Fruit fly (Drosophila melanogaster) whole organism, embryonic: ENCODE results near the gene CG31872.
A peak's percentile ranks its signal among the peaks of the same experiment; 100 is the strongest.

Source experiments
- Blimp-1 ChIP-seq: fragments of 200-800 bp; sonication (Bioruptor generic); optimal IDR thresholded peaks from 3 replicates; lab custom pipeline; 2018; ENCODE audit warnings: missing biosample characterization, missing genetic modification characterization, mild to moderate bottlenecking, moderate library complexity, missing genetic modification reagents
- Bteb2 ChIP-seq: fragments of 200-800 bp; sonication (Bioruptor generic); optimal IDR thresholded peaks from 2 replicates; lab custom pipeline; 2016; ENCODE audit warnings: missing biosample characterization, missing genetic modification characterization
- CG10366 ChIP-seq: fragments of 200-800 bp; sonication (Bioruptor generic); IDR thresholded peaks from 2 replicates; pipeline ENCODE4 v1.3.6; 2022; ENCODE audit warnings: missing biosample characterization, missing genetic modification characterization
- CG10462 ChIP-seq: fragments of 200-800 bp; sonication (Bioruptor generic); optimal IDR thresholded peaks from 2 replicates; lab custom pipeline; 2016; ENCODE audit warnings: missing biosample characterization, missing genetic modification characterization
- CG13287 ChIP-seq: fragments of 200-800 bp; sonication (Bioruptor generic); IDR thresholded peaks from 2 replicates; pipeline ENCODE4 v1.3.6; 2022; ENCODE audit warnings: missing biosample characterization, missing genetic modification characterization; ENCODE audit not compliant: partially characterized antibody
- CG13894 ChIP-seq: fragments of 200-800 bp; sonication (Bioruptor generic); optimal IDR thresholded peaks from 3 replicates; lab custom pipeline; 2018; ENCODE audit warnings: missing biosample characterization, mild to moderate bottlenecking, missing genetic modification characterization, moderate library complexity
- CG17829 ChIP-seq: fragments of 200-800 bp; optimal IDR thresholded peaks from 2 replicates; lab custom pipeline; 2019; ENCODE audit warnings: missing biosample characterization, mild to moderate bottlenecking, missing genetic modification characterization, moderate library complexity
- CG18011 ChIP-seq: fragments of 200-800 bp; sonication (Bioruptor generic); optimal IDR thresholded peaks from 2 replicates; lab custom pipeline; 2017; ENCODE audit warnings: missing biosample characterization, missing genetic modification characterization, mild to moderate bottlenecking, moderate library complexity, missing genotype
- CG2116 ChIP-seq: fragments of 200-800 bp; sonication (Bioruptor generic); optimal IDR thresholded peaks from 3 replicates; lab custom pipeline; 2018; ENCODE audit warnings: missing biosample characterization, mild to moderate bottlenecking, missing genetic modification characterization
- CG2875 ChIP-seq: fragments of 200-800 bp; sonication (Bioruptor generic); optimal IDR thresholded peaks from 2 replicates; lab custom pipeline; 2017; ENCODE audit warnings: missing biosample characterization, mild to moderate bottlenecking, missing genetic modification characterization, missing genetic modification reagents
- CG31388 ChIP-seq: fragments of 200-800 bp; sonication (Bioruptor generic); optimal IDR thresholded peaks from 2 replicates; lab custom pipeline; 2016; ENCODE audit warnings: missing biosample characterization, missing genetic modification characterization
- CG34376 ChIP-seq: fragments of 200-800 bp; sonication (Bioruptor generic); optimal IDR thresholded peaks from 2 replicates; lab custom pipeline; 2018; ENCODE audit warnings: missing biosample characterization, mild to moderate bottlenecking, missing genetic modification characterization
- CG5245 ChIP-seq: fragments of 200-800 bp; sonication (Bioruptor generic); optimal IDR thresholded peaks from 3 replicates; lab custom pipeline; 2016; ENCODE audit warnings: missing biosample characterization, missing genetic modification characterization
- CG6689 ChIP-seq: fragments of 200-800 bp; sonication (Bioruptor generic); IDR thresholded peaks from 2 replicates; pipeline ENCODE4 v1.3.6; 2022; ENCODE audit warnings: missing biosample characterization, missing genetic modification characterization
- CG6765 ChIP-seq: fragments of 200-800 bp; sonication (Bioruptor generic); optimal IDR thresholded peaks from 3 replicates; lab custom pipeline; 2017; ENCODE audit warnings: missing biosample characterization, mild to moderate bottlenecking, missing genetic modification characterization
- CG7987 ChIP-seq: fragments of 200-800 bp; sonication (Bioruptor generic); optimal IDR thresholded peaks from 2 replicates; lab custom pipeline; 2018; ENCODE audit warnings: missing biosample characterization, mild to moderate bottlenecking, missing genetic modification characterization, moderate library complexity
- Dp ChIP-seq: fragments of 200-800 bp; sonication (Bioruptor generic); optimal IDR thresholded peaks from 2 replicates; lab custom pipeline; 2018; ENCODE audit warnings: missing biosample characterization, mild to moderate bottlenecking, missing genetic modification characterization, moderate library complexity
- E2f1 ChIP-seq: fragments of 200-800 bp; sonication (Bioruptor generic); IDR thresholded peaks from 2 replicates; pipeline ENCODE4 v1.3.6; 2022; ENCODE audit warnings: missing biosample characterization, missing genetic modification characterization
- E2f2 ChIP-seq: fragments of 200-800 bp; sonication (Bioruptor generic); IDR thresholded peaks from 2 replicates; pipeline ENCODE4 v1.3.6; 2022; ENCODE audit warnings: missing biosample characterization, missing genetic modification characterization
- GATAe ChIP-seq: fragments of 200-800 bp; sonication (Bioruptor generic); conservative IDR thresholded peaks from 2 replicates; pipeline ENCODE4 v1.3.6; 2022; ENCODE audit warnings: missing biosample characterization, missing genetic modification characterization
- Hmx ChIP-seq: fragments of 200-800 bp; sonication (Bioruptor generic); optimal IDR thresholded peaks from 2 replicates; lab custom pipeline; 2016; ENCODE audit warnings: missing biosample characterization, missing genetic modification characterization
- Hr51 ChIP-seq, 2 experiments: fragments of 200-800 bp; sonication (Bioruptor generic); optimal IDR thresholded peaks; 2 replicates in 1 of 2; 3 replicates in 1 of 2; lab custom pipeline; 2016 to 2018; ENCODE audit warnings: missing biosample characterization in 2 of 2, missing genetic modification characterization in 2 of 2, mild to moderate bottlenecking in 1 of 2, moderate library complexity in 1 of 2
- Lpt ChIP-seq: fragments of >200 bp; optimal IDR thresholded peaks from 2 replicates; lab custom pipeline; 2018; ENCODE audit warnings: missing biosample characterization, missing genetic modification characterization
- Mes4 ChIP-seq: fragments of 200-800 bp; sonication (Bioruptor generic); optimal IDR thresholded peaks from 2 replicates; lab custom pipeline; 2016; ENCODE audit warnings: missing biosample characterization, missing genetic modification characterization
- Neu2 ChIP-seq: fragments of 200-800 bp; sonication (Bioruptor generic); optimal IDR thresholded peaks from 3 replicates; lab custom pipeline; 2016; ENCODE audit warnings: missing biosample characterization, missing genetic modification characterization, borderline replicate concordance
- Oli ChIP-seq: fragments of 200-800 bp; sonication (Bioruptor generic); optimal IDR thresholded peaks from 2 replicates; lab custom pipeline; 2018; ENCODE audit warnings: missing biosample characterization, mild to moderate bottlenecking, missing genetic modification characterization, moderate library complexity
- Ravus ChIP-seq: fragments of 200-800 bp; sonication (Bioruptor generic); IDR thresholded peaks from 2 replicates; pipeline ENCODE4 v1.3.6; 2022; ENCODE audit warnings: missing biosample characterization, missing genetic modification characterization
- Six4 ChIP-seq: fragments of 200-800 bp; sonication (Bioruptor generic); optimal IDR thresholded peaks from 2 replicates; lab custom pipeline; 2016; ENCODE audit warnings: missing biosample characterization, missing genetic modification characterization
- chm ChIP-seq: fragments of 200-800 bp; sonication (Bioruptor generic); IDR thresholded peaks from 2 replicates; pipeline ENCODE4 v1.3.6; 2022; ENCODE audit warnings: missing biosample characterization, missing genetic modification characterization
- corto ChIP-seq: fragments of 200-800 bp; sonication (Bioruptor generic); optimal IDR thresholded peaks from 2 replicates; lab custom pipeline; 2016; ENCODE audit warnings: missing biosample characterization, mild to moderate bottlenecking, missing genetic modification characterization, moderate library complexity
- emc ChIP-seq: fragments of 200-800 bp; sonication (Bioruptor generic); optimal IDR thresholded peaks from 2 replicates; lab custom pipeline; 2016; ENCODE audit warnings: missing biosample characterization, missing genetic modification characterization
- esg ChIP-seq: fragments of 200-800 bp; sonication (Bioruptor generic); conservative IDR thresholded peaks from 2 replicates; pipeline ENCODE4 v1.3.6; 2022; ENCODE audit warnings: missing biosample characterization, missing genetic modification characterization
- fd3F ChIP-seq: fragments of 200-800 bp; sonication (Bioruptor generic); optimal IDR thresholded peaks from 2 replicates; lab custom pipeline; 2018; ENCODE audit warnings: missing biosample characterization, mild to moderate bottlenecking, missing genetic modification characterization, moderate library complexity
- gsb-n ChIP-seq: fragments of 200-800 bp; sonication (Bioruptor generic); optimal IDR thresholded peaks from 3 replicates; lab custom pipeline; 2018; ENCODE audit warnings: missing biosample characterization, mild to moderate bottlenecking, missing genetic modification characterization
- jigr1 ChIP-seq: fragments of 200-800 bp; sonication (Bioruptor generic); IDR thresholded peaks from 3 replicates; pipeline ENCODE4 v1.3.6; 2022; ENCODE audit warnings: missing biosample characterization, missing genetic modification characterization
- lbe ChIP-seq: fragments of 200-800 bp; sonication (Bioruptor generic); optimal IDR thresholded peaks from 2 replicates; lab custom pipeline; 2016; ENCODE audit warnings: missing biosample characterization, mild to moderate bottlenecking, missing genetic modification characterization
- luna ChIP-seq: fragments of 200-800 bp; sonication (Bioruptor generic); optimal IDR thresholded peaks from 2 replicates; lab custom pipeline; 2016; ENCODE audit warnings: missing biosample characterization, missing genetic modification characterization
- nom ChIP-seq: fragments of 200-800 bp; sonication (Bioruptor generic); optimal IDR thresholded peaks from 2 replicates; lab custom pipeline; 2017; ENCODE audit warnings: missing biosample characterization, missing genetic modification characterization, mild to moderate bottlenecking, moderate library complexity, missing genetic modification reagents
- p53 ChIP-seq: fragments of 200-800 bp; sonication (Bioruptor generic); optimal IDR thresholded peaks from 2 replicates; lab custom pipeline; 2016; ENCODE audit warnings: missing biosample characterization, missing genetic modification characterization
- pfk ChIP-seq: fragments of 200-800 bp; sonication (Bioruptor generic); optimal IDR thresholded peaks from 2 replicates; lab custom pipeline; 2018; ENCODE audit warnings: missing biosample characterization, mild to moderate bottlenecking, missing genetic modification characterization, moderate library complexity
- salm ChIP-seq: fragments of 200-800 bp; sonication (Bioruptor generic); optimal IDR thresholded peaks from 2 replicates; lab custom pipeline; 2018; ENCODE audit warnings: missing biosample characterization, mild to moderate bottlenecking, missing genetic modification characterization
- sc ChIP-seq, 3 experiments: fragments of >200 bp in 2 of 3; fragments of 200-800 bp in 1 of 3; sonication (Bioruptor generic) in 1 of 3; optimal IDR thresholded peaks; 2 replicates in 2 of 3; 3 replicates in 1 of 3; lab custom pipeline; 2017; ENCODE audit warnings: mild to moderate bottlenecking in 1 of 3, missing biosample characterization in 1 of 3, missing genetic modification characterization in 1 of 3, missing genetic modification reagents in 1 of 3
- slbo ChIP-seq: fragments of 200-800 bp; sonication (Bioruptor generic); IDR thresholded peaks from 2 replicates; pipeline ENCODE4 v1.3.6; 2022; ENCODE audit warnings: missing biosample characterization, missing genetic modification characterization
- sr ChIP-seq: fragments of 200-800 bp; sonication (Bioruptor generic); IDR thresholded peaks from 3 replicates; pipeline ENCODE4 v1.3.6; 2022; ENCODE audit warnings: missing biosample characterization, missing genetic modification characterization
- sug ChIP-seq: fragments of 200-800 bp; optimal IDR thresholded peaks from 2 replicates; lab custom pipeline; 2019; ENCODE audit warnings: missing biosample characterization, mild to moderate bottlenecking, missing genetic modification characterization, moderate library complexity
- trh ChIP-seq: fragments of 200-800 bp; sonication (Bioruptor generic); optimal IDR thresholded peaks from 2 replicates; lab custom pipeline; 2016; ENCODE audit warnings: missing biosample characterization, missing genetic modification characterization
- tup ChIP-seq: fragments of 200-800 bp; sonication (Bioruptor generic); optimal IDR thresholded peaks from 2 replicates; lab custom pipeline; 2016; ENCODE audit warnings: missing biosample characterization, mild to moderate bottlenecking, missing genetic modification characterization, moderate library complexity
- vnd ChIP-seq: fragments of 200-800 bp; sonication (Bioruptor generic); IDR thresholded peaks from 3 replicates; pipeline ENCODE4 v1.3.6; 2022; ENCODE audit warnings: missing biosample characterization, missing genetic modification characterization; ENCODE audit not compliant: partially characterized antibody
- zen ChIP-seq: fragments of 200-800 bp; sonication (Bioruptor generic); optimal IDR thresholded peaks from 3 replicates; lab custom pipeline; 2018; ENCODE audit warnings: missing biosample characterization, mild to moderate bottlenecking, missing genetic modification characterization, moderate library complexity
- zen2 ChIP-seq: fragments of 200-800 bp; sonication (Bioruptor generic); IDR thresholded peaks from 3 replicates; pipeline ENCODE4 v1.3.6; 2022; ENCODE audit warnings: missing biosample characterization, missing genetic modification characterization; ENCODE audit not compliant: partially characterized antibody

Gene CG31872

DNA sequence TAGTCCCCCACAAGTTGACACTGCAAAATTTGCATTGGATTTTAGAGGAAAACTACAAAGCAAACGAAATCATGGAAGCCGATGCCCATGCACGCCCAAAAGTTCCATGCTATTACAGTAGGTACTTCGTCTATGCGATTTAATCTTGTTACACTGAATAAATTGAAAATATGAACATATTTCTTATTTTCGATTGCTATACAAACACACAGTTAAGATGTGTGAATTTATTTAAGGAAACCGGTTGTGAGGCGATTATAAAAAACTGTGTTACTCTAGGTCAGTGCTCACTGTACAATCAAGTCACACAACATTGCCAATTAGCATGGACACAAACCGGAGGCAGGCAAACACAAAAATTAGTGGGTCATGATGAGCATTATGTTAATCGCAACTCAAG is 25.9 kb downstream of the CG31872 start (continued):
- TF ChIP-seq CG13894 (tag; lab: Kevin White, UChicago), result no peak
- TF ChIP-seq zen (tag; lab: Kevin White, UChicago), result peak; percentile 57
- TF ChIP-seq Ravus, result peak; percentile 72
- TF ChIP-seq Lpt, result no peak
- TF ChIP-seq CG10462 (GFP tag; lab: Kevin White, UChicago), result peak; percentile 56
- TF ChIP-seq Dp (GFP tag; lab: Kevin White, UChicago), result no peak
- TF ChIP-seq CG7987, result peak; percentile 57
- TF ChIP-seq CG6689 (GFP tag; lab: Robert Waterston, UW), result peak; percentile 85
- peak; percentile 6 for TF ChIP-seq CG31388 (GFP tag; lab: Kevin White, UChicago)
- TF ChIP-seq fd3F (GFP tag; lab: Kevin White, UChicago), result peak; percentile 77
- no peak for TF ChIP-seq p53 (GFP tag; lab: Kevin White, UChicago)
- peak; percentile 30 for TF ChIP-seq trh (GFP tag; lab: Kevin White, UChicago)
- TF ChIP-seq Blimp-1 (GFP tag; lab: Kevin White, UChicago), result peak; percentile 61
- peak; percentile 32 for TF ChIP-seq gsb-n (tag; lab: Kevin White, UChicago)
- peak; percentile 53 for TF ChIP-seq Six4 (GFP tag; lab: Kevin White, UChicago)
- TF ChIP-seq zen2 (GFP tag; lab: Robert Waterston, UW), result no peak
- no peak for TF ChIP-seq luna (GFP tag; lab: Kevin White, UChicago)
- TF ChIP-seq CG2875 (GFP tag; lab: Kevin White, UChicago), result peak; percentile 49
- peak; percentile 90 for TF ChIP-seq slbo
- TF ChIP-seq esg, result peak; percentile 86
- no peak for TF ChIP-seq corto (GFP tag; lab: Kevin White, UChicago)
- TF ChIP-seq CG34376 (GFP tag; lab: Kevin White, UChicago), result no peak
- no peak for TF ChIP-seq GATAe
- TF ChIP-seq CG5245 (GFP tag; lab: Kevin White, UChicago), result peak; percentile 64
- no peak for TF ChIP-seq pfk (GFP tag; lab: Kevin White, UChicago)
- TF ChIP-seq tup (GFP tag; lab: Kevin White, UChicago), result peak; percentile 57
- TF ChIP-seq CG2116 (GFP tag; lab: Kevin White, UChicago), result peak; percentile 40
- TF ChIP-seq sr (GFP tag; lab: Robert Waterston, UW), result peak; percentile 66; the same call in 1 of the 3 replicates
- no peak for TF ChIP-seq CG6765 (GFP tag; lab: Kevin White, UChicago)
- TF ChIP-seq CG13287 (GFP tag; lab: Robert Waterston, UW), result no peak
- TF ChIP-seq salm, result peak; percentile 35
- peak; percentile 53 for TF ChIP-seq Hmx (GFP tag; lab: Kevin White, UChicago)
- peak; percentile 47 for TF ChIP-seq sug (tag; lab: Kevin White, UChicago)
- TF ChIP-seq CG18011, result peak; percentile 58
- peak; percentile 84 for TF ChIP-seq Oli (tag; lab: Kevin White, UChicago)
- TF ChIP-seq CG17829 (tag; lab: Kevin White, UChicago), result no peak
- TF ChIP-seq emc (GFP tag; lab: Kevin White, UChicago), result peak; percentile 49
- TF ChIP-seq jigr1 (GFP tag; lab: Robert Waterston, UW), result peak; percentile 75; the same call in 2 of the 3 replicates
- peak; percentile 60; the same call in 1 of the 2 replicates for TF ChIP-seq chm
- no peak for TF ChIP-seq vnd (GFP tag; lab: Robert Waterston, UW)
- peak; percentile 72 for TF ChIP-seq Bteb2
- TF ChIP-seq sc (optimal IDR thresholded peaks at IDR 0.05; lab: Kevin White, UChicago), result no peak
- no peak for TF ChIP-seq sc (GFP tag; optimal IDR thresholded peaks at IDR 0.05; lab: Kevin White, UChicago)
- TF ChIP-seq CG10366 (GFP tag; lab: Robert Waterston, UW), result peak; percentile 90
- peak; percentile 67 for TF ChIP-seq E2f2
- TF ChIP-seq lbe (GFP tag; lab: Kevin White, UChicago), result no peak
- TF ChIP-seq Neu2 (GFP tag; lab: Kevin White, UChicago), result no peak
- peak; percentile 23 for TF ChIP-seq nom (GFP tag; lab: Kevin White, UChicago)
- peak; percentile 43 to 89 for TF ChIP-seq Hr51 (GFP tag; optimal IDR thresholded peaks at IDR 0.05; lab: Kevin White, UChicago)
- TF ChIP-seq Mes4, result peak; percentile 66
- TF ChIP-seq E2f1 (GFP tag; lab: Robert Waterston, UW), result peak; percentile 87
